Worm (Caenorhabditis elegans) whole organism, L4 larva: Measurements from ENCODE around the gene ZC239.13.

Source experiments
- daf-8 ChIP-seq: fragments of 200-800 bp; sonication (Bioruptor generic); IDR thresholded peaks from 2 replicates; pipeline ENCODE4 v1.3.6; 2022; ENCODE audit warnings: missing genetic modification characterization, missing compliant biosample characterization
- dpl-1 ChIP-seq: fragments of 150-350 bp; optimal IDR thresholded peaks from 2 replicates; lab custom pipeline; 2014; ENCODE audit warnings: missing biosample characterization, missing genetic modification reagents, missing genetic modification characterization
- lin-13 ChIP-seq: fragments of 150-350 bp; optimal IDR thresholded peaks from 2 replicates; lab custom pipeline; 2014; ENCODE audit warnings: missing biosample characterization, missing genetic modification reagents, missing genetic modification characterization
- lin-39 ChIP-seq: fragments of 150-350 bp; optimal IDR thresholded peaks from 2 replicates; lab custom pipeline; 2014; ENCODE audit warnings: missing biosample characterization, missing genetic modification reagents, missing genetic modification characterization
- mxl-3 ChIP-seq: fragments of 200-800 bp; sonication (Bioruptor generic); optimal IDR thresholded peaks from 2 replicates; lab custom pipeline; 2018; ENCODE audit warnings: mild to moderate bottlenecking, missing genetic modification characterization, missing compliant biosample characterization
- nhr-111 ChIP-seq: fragments of 200-800 bp; sonication (Bioruptor generic); optimal IDR thresholded peaks from 2 replicates; lab custom pipeline; 2018; ENCODE audit warnings: mild to moderate bottlenecking, missing genetic modification characterization, missing compliant biosample characterization
- nhr-76 ChIP-seq: fragments of 150-350 bp; optimal IDR thresholded peaks from 2 replicates; lab custom pipeline; 2014; ENCODE audit warnings: missing biosample characterization, missing genetic modification characterization
- pqm-1 ChIP-seq: sonication (generic microtip); optimal IDR thresholded peaks from 2 replicates; lab custom pipeline; 2017; ENCODE audit warnings: missing biosample characterization, missing genetic modification characterization
- skn-1 ChIP-seq: fragments of 150-350 bp; optimal IDR thresholded peaks from 2 replicates; lab custom pipeline; 2014; ENCODE audit warnings: missing biosample characterization, missing genetic modification characterization
- snpc-4 ChIP-seq: fragments of 150-350 bp; optimal IDR thresholded peaks from 2 replicates; lab custom pipeline; 2014; ENCODE audit warnings: missing biosample characterization, missing genetic modification characterization
- tag-97 ChIP-seq: fragments of 200-800 bp; sonication (Bioruptor generic); IDR thresholded peaks from 2 replicates; pipeline ENCODE4 v1.3.6; 2022; ENCODE audit warnings: missing genetic modification characterization, missing compliant biosample characterization
- unc-62 ChIP-seq, 3 experiments: fragments of 150-350 bp in 1 of 3; sonication (generic microtip); optimal IDR thresholded peaks in 2 of 3; peaks in 1 of 3; 1 replicate in 1 of 3; 2 replicates in 2 of 3; lab custom pipeline; 2014 to 2017; ENCODE audit warnings: missing biosample characterization in 3 of 3, missing genetic modification characterization in 3 of 3, missing genetic modification reagents in 3 of 3, missing genotype in 1 of 3
- ztf-11 ChIP-seq: fragments of 150-350 bp; optimal IDR thresholded peaks from 2 replicates; lab custom pipeline; 2014; ENCODE audit warnings: missing biosample characterization, missing genetic modification characterization

- no peak for TF ChIP-seq nhr-111 (GFP tag; lab: Kevin White, UChicago)
- no peak for TF ChIP-seq ztf-11 (tag; lab: Kevin White, UChicago)
- no peak for TF ChIP-seq lin-13 (GFP tag; lab: Kevin White, UChicago)
- no peak for TF ChIP-seq lin-39 (tag; lab: Kevin White, UChicago)
- TF ChIP-seq skn-1: no peak
- no peak for TF ChIP-seq pqm-1
- TF ChIP-seq snpc-4: no peak
- TF ChIP-seq nhr-76 (tag; lab: Kevin White, UChicago): no peak
- no peak for TF ChIP-seq unc-62 (GFP tag; optimal IDR thresholded peaks at IDR 0.05 in 1 of 2; lab: Kevin White, UChicago)
- TF ChIP-seq unc-62 (tag; optimal IDR thresholded peaks at IDR 0.05; lab: Kevin White, UChicago): no peak
- no peak for TF ChIP-seq mxl-3
- TF ChIP-seq dpl-1 (GFP tag; lab: Kevin White, UChicago): no peak
- no peak for TF ChIP-seq tag-97 (GFP tag; lab: Robert Waterston, UW)
- no peak for TF ChIP-seq daf-8
Measured at ce11 chrII:3208679-3209078, 14.0 kb downstream of the ZC239.13 start, which contains the start of gene sdz-35.
